Worm (Caenorhabditis elegans) whole organism, early embryonic: Measurements from ENCODE around the gene ceh-79.

Experiments used
- ama-1 ChIP-seq: fragments of 150-350 bp; optimal IDR thresholded peaks from 2 replicates; lab custom pipeline; 2014
- flt-1 ChIP-seq: fragments of 200-800 bp; sonication (Bioruptor generic); IDR thresholded peaks from 2 replicates; pipeline ENCODE4 v1.3.6; 2022; ENCODE audit warnings: missing genetic modification characterization, missing compliant biosample characterization

- TF ChIP-seq flt-1 (GFP tag; lab: Robert Waterston, UW) (no peak), ama-1 (lab: Kevin White, UChicago) (no peak)
Measured at ce11 chrV:13317911-13318502, 16.4 kb downstream of the ceh-79 start, which contains the start of the genes col-161 and srh-18.
